Fruit fly (Drosophila melanogaster) whole organism, embryonic: ENCODE data around the gene CG4577.

Experiments
- Adf1 ChIP-seq: fragments of 200-800 bp; sonication (Bioruptor generic); IDR thresholded peaks from 2 replicates; pipeline ENCODE4 v1.3.6; 2022; ENCODE audit warnings: missing biosample characterization, missing genetic modification characterization
- Awh ChIP-seq: fragments of 200-800 bp; sonication (Bioruptor generic); IDR thresholded peaks from 2 replicates; pipeline ENCODE4, ENCODE4 v1.3.6; 2022; ENCODE audit warnings: missing biosample characterization, missing genetic modification characterization
- Blimp-1 ChIP-seq: fragments of 200-800 bp; sonication (Bioruptor generic); optimal IDR thresholded peaks from 3 replicates; lab custom pipeline; 2018; ENCODE audit warnings: missing biosample characterization, missing genetic modification characterization, mild to moderate bottlenecking, moderate library complexity, missing genetic modification reagents
- CG10543 ChIP-seq: fragments of 200-800 bp; sonication (Bioruptor generic); optimal IDR thresholded peaks from 3 replicates; lab custom pipeline; 2017; ENCODE audit warnings: missing biosample characterization, mild to moderate bottlenecking, missing genetic modification characterization, moderate library complexity
- CG11696 ChIP-seq: fragments of 200-800 bp; sonication (Bioruptor generic); IDR thresholded peaks from 2 replicates; pipeline ENCODE4 v1.3.6; 2022; ENCODE audit warnings: missing biosample characterization, missing genetic modification characterization
- CG12155 ChIP-seq: fragments of 200-800 bp; sonication (Bioruptor generic); optimal IDR thresholded peaks from 3 replicates; lab custom pipeline; 2016; ENCODE audit warnings: missing biosample characterization, missing genetic modification characterization
- CG12942 ChIP-seq: fragments of 200-800 bp; sonication (Bioruptor generic); optimal IDR thresholded peaks from 3 replicates; lab custom pipeline; 2016; ENCODE audit warnings: missing biosample characterization, missing genetic modification characterization
- CG13296 ChIP-seq: fragments of 200-800 bp; sonication (Bioruptor generic); optimal IDR thresholded peaks from 3 replicates; lab custom pipeline; 2018; ENCODE audit warnings: missing biosample characterization, mild to moderate bottlenecking, missing genetic modification characterization
- CG13775 ChIP-seq: fragments of 200-800 bp; sonication (Bioruptor generic); optimal IDR thresholded peaks from 3 replicates; lab custom pipeline; 2017; ENCODE audit warnings: missing biosample characterization, mild to moderate bottlenecking, missing genetic modification characterization
- CG13894 ChIP-seq: fragments of 200-800 bp; sonication (Bioruptor generic); optimal IDR thresholded peaks from 3 replicates; lab custom pipeline; 2018; ENCODE audit warnings: missing biosample characterization, mild to moderate bottlenecking, missing genetic modification characterization, moderate library complexity
- CG15601 ChIP-seq: fragments of 200-800 bp; sonication (Bioruptor generic); optimal IDR thresholded peaks from 3 replicates; lab custom pipeline; 2019; ENCODE audit warnings: missing biosample characterization, mild to moderate bottlenecking, missing genetic modification characterization, moderate library complexity
- CG17802 ChIP-seq: fragments of 200-800 bp; sonication (Bioruptor generic); optimal IDR thresholded peaks from 2 replicates; lab custom pipeline; 2018; ENCODE audit warnings: missing biosample characterization, mild to moderate bottlenecking, missing genetic modification characterization, moderate library complexity
- CG18599 ChIP-seq: fragments of 200-800 bp; sonication (Bioruptor generic); optimal IDR thresholded peaks from 3 replicates; lab custom pipeline; 2017; ENCODE audit warnings: missing biosample characterization, missing genetic modification characterization, mild to moderate bottlenecking, moderate library complexity, missing genetic modification reagents
- CG2712 ChIP-seq: fragments of 200-800 bp; optimal IDR thresholded peaks from 3 replicates; lab custom pipeline; 2019; ENCODE audit warnings: missing biosample characterization, mild to moderate bottlenecking, missing genetic modification characterization, moderate library complexity
- CG33213 ChIP-seq: fragments of 200-800 bp; sonication (Bioruptor generic); optimal IDR thresholded peaks from 3 replicates; lab custom pipeline; 2016; ENCODE audit warnings: missing biosample characterization, missing genetic modification characterization
- CG34376 ChIP-seq: fragments of 200-800 bp; sonication (Bioruptor generic); optimal IDR thresholded peaks from 2 replicates; lab custom pipeline; 2018; ENCODE audit warnings: missing biosample characterization, mild to moderate bottlenecking, missing genetic modification characterization
- CG3847 ChIP-seq: fragments of 200-800 bp; sonication (Bioruptor generic); IDR thresholded peaks from 2 replicates; pipeline ENCODE4 v1.3.6; 2022; ENCODE audit warnings: missing biosample characterization, missing genetic modification characterization
- CG42726 ChIP-seq: fragments of 200-800 bp; sonication (Bioruptor generic); IDR thresholded peaks from 2 replicates; pipeline ENCODE4 v1.3.6; 2022; ENCODE audit warnings: missing biosample characterization, missing genetic modification characterization; ENCODE audit not compliant: partially characterized antibody
- CG4730 ChIP-seq: fragments of 200-800 bp; sonication (Bioruptor generic); IDR thresholded peaks from 2 replicates; pipeline ENCODE4 v1.3.6; 2022; ENCODE audit warnings: missing biosample characterization, missing genetic modification characterization
- CG5245 ChIP-seq: fragments of 200-800 bp; sonication (Bioruptor generic); optimal IDR thresholded peaks from 3 replicates; lab custom pipeline; 2016; ENCODE audit warnings: missing biosample characterization, missing genetic modification characterization
- CG6765 ChIP-seq: fragments of 200-800 bp; sonication (Bioruptor generic); optimal IDR thresholded peaks from 3 replicates; lab custom pipeline; 2017; ENCODE audit warnings: missing biosample characterization, mild to moderate bottlenecking, missing genetic modification characterization
- CG9876 ChIP-seq: fragments of 200-800 bp; sonication (Bioruptor generic); optimal IDR thresholded peaks from 2 replicates; lab custom pipeline; 2016; ENCODE audit warnings: missing biosample characterization, missing genetic modification characterization
- D19A ChIP-seq: fragments of 200-800 bp; optimal IDR thresholded peaks from 3 replicates; lab custom pipeline; 2019; ENCODE audit warnings: missing biosample characterization, mild to moderate bottlenecking, missing genetic modification characterization, moderate library complexity
- Dek ChIP-seq: fragments of 200-800 bp; sonication (Bioruptor generic); optimal IDR thresholded peaks from 3 replicates; lab custom pipeline; 2019; ENCODE audit warnings: missing biosample characterization, mild to moderate bottlenecking, missing genetic modification characterization, moderate library complexity
- ERR ChIP-seq: fragments of 200-800 bp; sonication (Bioruptor generic); optimal IDR thresholded peaks from 2 replicates; lab custom pipeline; 2016; ENCODE audit warnings: missing biosample characterization, missing genetic modification characterization
- Ets65A ChIP-seq: fragments of 200-800 bp; sonication (Bioruptor generic); peaks from one replicate; lab custom pipeline; 2016; ENCODE audit warnings: missing biosample characterization, missing genetic modification characterization
- HLHmδ ChIP-seq: fragments of 200-800 bp; sonication (Bioruptor generic); optimal IDR thresholded peaks from 2 replicates; lab custom pipeline; 2018; ENCODE audit warnings: missing biosample characterization, mild to moderate bottlenecking, missing genetic modification characterization, moderate library complexity
- Lpt ChIP-seq: fragments of >200 bp; optimal IDR thresholded peaks from 2 replicates; lab custom pipeline; 2018; ENCODE audit warnings: missing biosample characterization, missing genetic modification characterization
- NC2β ChIP-seq: fragments of 200-800 bp; sonication (Bioruptor generic); optimal IDR thresholded peaks from 2 replicates; lab custom pipeline; 2016; ENCODE audit warnings: missing biosample characterization, missing genetic modification characterization
- Nf-YB ChIP-seq: fragments of 200-800 bp; sonication (Bioruptor generic); optimal IDR thresholded peaks from 3 replicates; lab custom pipeline; 2019; ENCODE audit warnings: missing biosample characterization, mild to moderate bottlenecking, missing genetic modification characterization, moderate library complexity
- PHDP ChIP-seq: fragments of 200-800 bp; sonication (Bioruptor generic); optimal IDR thresholded peaks from 3 replicates; lab custom pipeline; 2018; ENCODE audit warnings: missing biosample characterization, mild to moderate bottlenecking, missing genetic modification characterization, moderate library complexity
- Rx ChIP-seq: fragments of 200-800 bp; sonication (Bioruptor generic); IDR thresholded peaks from 2 replicates; pipeline ENCODE4 v1.3.6; 2022; ENCODE audit warnings: missing biosample characterization, missing genetic modification characterization
- YL-1 ChIP-seq: fragments of 200-800 bp; sonication (Bioruptor generic); optimal IDR thresholded peaks from 3 replicates; lab custom pipeline; 2017; ENCODE audit warnings: missing biosample characterization, mild to moderate bottlenecking, missing genetic modification characterization
- bigmax ChIP-seq: fragments of 200-800 bp; sonication (Bioruptor generic); optimal IDR thresholded peaks from 2 replicates; lab custom pipeline; 2018; ENCODE audit warnings: missing biosample characterization, mild to moderate bottlenecking, missing genetic modification characterization
- chinmo ChIP-seq: fragments of 200-800 bp; sonication (Bioruptor generic); IDR thresholded peaks from 4 replicates; pipeline ENCODE4 v1.3.6; 2022; ENCODE audit warnings: missing biosample characterization, missing genetic modification characterization; ENCODE audit not compliant: partially characterized antibody
- croc ChIP-seq: fragments of 200-800 bp; sonication (Bioruptor generic); conservative IDR thresholded peaks from 3 replicates; pipeline ENCODE4 v1.3.6; 2022; ENCODE audit warnings: missing biosample characterization, missing genetic modification characterization
- dimm ChIP-seq: fragments of 200-800 bp; sonication (Bioruptor generic); IDR thresholded peaks from 2 replicates; pipeline ENCODE4 v1.3.6; 2022; ENCODE audit warnings: missing biosample characterization, missing genetic modification characterization
- dpn ChIP-seq, 2 experiments: fragments of 200-800 bp; sonication (Bioruptor generic); optimal IDR thresholded peaks; 3 replicates each; lab custom pipeline; 2016; ENCODE audit warnings: missing biosample characterization in 2 of 2, missing genetic modification characterization in 2 of 2
- en ChIP-seq: fragments of 200-800 bp; sonication (Bioruptor generic); optimal IDR thresholded peaks from 2 replicates; lab custom pipeline; 2016; ENCODE audit warnings: missing biosample characterization, missing genetic modification characterization
- fru ChIP-seq: fragments of >200 bp; optimal IDR thresholded peaks from 2 replicates; lab custom pipeline; 2017
- gsb-n ChIP-seq: fragments of 200-800 bp; sonication (Bioruptor generic); optimal IDR thresholded peaks from 3 replicates; lab custom pipeline; 2018; ENCODE audit warnings: missing biosample characterization, mild to moderate bottlenecking, missing genetic modification characterization
- kah ChIP-seq: fragments of 200-800 bp; sonication (Bioruptor generic); optimal IDR thresholded peaks from 2 replicates; lab custom pipeline; 2018; ENCODE audit warnings: missing biosample characterization, mild to moderate bottlenecking, missing genetic modification characterization
- nom ChIP-seq: fragments of 200-800 bp; sonication (Bioruptor generic); optimal IDR thresholded peaks from 2 replicates; lab custom pipeline; 2017; ENCODE audit warnings: missing biosample characterization, missing genetic modification characterization, mild to moderate bottlenecking, moderate library complexity, missing genetic modification reagents
- org-1 ChIP-seq: fragments of 200-800 bp; sonication (Bioruptor generic); optimal IDR thresholded peaks from 2 replicates; lab custom pipeline; 2017; ENCODE audit warnings: missing biosample characterization, missing genetic modification characterization
- pita ChIP-seq: fragments of 200-800 bp; sonication (Bioruptor generic); optimal IDR thresholded peaks from 2 replicates; lab custom pipeline; 2017; ENCODE audit warnings: missing biosample characterization, mild to moderate bottlenecking, missing genetic modification characterization
- scrt ChIP-seq: fragments of 200-800 bp; sonication (Bioruptor generic); optimal IDR thresholded peaks from 2 replicates; lab custom pipeline; 2018; ENCODE audit warnings: missing biosample characterization, mild to moderate bottlenecking, missing genetic modification characterization, moderate library complexity
- sim ChIP-seq: fragments of 200-800 bp; sonication (Bioruptor generic); IDR thresholded peaks from 2 replicates; pipeline ENCODE4 v1.3.6; 2022; ENCODE audit warnings: missing biosample characterization, missing genetic modification characterization
- slou ChIP-seq: fragments of 200-800 bp; sonication (Bioruptor generic); optimal IDR thresholded peaks from 3 replicates; lab custom pipeline; 2016; ENCODE audit warnings: missing biosample characterization, missing genetic modification characterization
- vnd ChIP-seq: fragments of 200-800 bp; sonication (Bioruptor generic); IDR thresholded peaks from 3 replicates; pipeline ENCODE4 v1.3.6; 2022; ENCODE audit warnings: missing biosample characterization, missing genetic modification characterization; ENCODE audit not compliant: partially characterized antibody
- z ChIP-seq: fragments of 200-800 bp; sonication (Bioruptor generic); IDR thresholded peaks from 3 replicates; pipeline ENCODE4 v1.3.6; 2022; ENCODE audit warnings: missing biosample characterization, missing genetic modification characterization
- zfh2 ChIP-seq: fragments of 200-800 bp; sonication (Bioruptor generic); optimal IDR thresholded peaks from 2 replicates; lab custom pipeline; 2016; ENCODE audit warnings: missing biosample characterization, missing genetic modification characterization

CG4577 gene

DNA sequence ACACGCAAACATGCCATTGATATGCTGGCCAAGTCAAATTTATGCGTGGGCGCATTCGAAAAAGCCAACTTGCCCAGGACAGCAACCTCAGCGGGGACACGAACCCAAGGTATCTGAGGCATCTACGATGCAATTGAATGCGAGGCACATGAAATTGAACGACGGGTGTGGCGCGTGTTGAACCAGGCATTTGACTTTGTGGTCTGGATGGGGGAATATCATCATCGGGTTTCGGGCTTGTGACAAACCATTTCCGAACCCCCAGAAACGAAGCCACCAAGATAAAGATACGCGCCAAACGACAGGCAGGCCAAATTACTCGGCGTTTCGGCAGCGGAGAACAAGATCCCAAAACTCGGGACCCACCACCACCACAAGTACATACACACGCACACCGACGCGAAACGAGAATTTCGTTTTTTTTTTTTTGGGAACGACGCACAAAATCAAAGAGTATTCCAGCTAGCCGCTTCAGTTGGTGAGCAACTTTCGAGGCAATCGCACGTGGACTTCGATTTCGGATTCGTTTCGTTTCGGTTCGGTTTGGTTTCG, 8.3 kb downstream of the CG4577 start, which contains the start of gene MFS3 (continued):
- TF ChIP-seq Adf1 (GFP tag; lab: Robert Waterston, UW) (no peak; the same call in 1 of the 2 replicates), CG5245 (GFP tag; lab: Kevin White, UChicago) (no peak), org-1 (GFP tag; lab: Kevin White, UChicago) (no peak), scrt (GFP tag; lab: Kevin White, UChicago) (peak; percentile 13), CG34376 (GFP tag; lab: Kevin White, UChicago) (peak; percentile 24), croc (GFP tag; lab: Robert Waterston, UW) (no peak), bigmax (no peak), PHDP (peak; percentile 20), zfh2 (no peak), vnd (GFP tag; lab: Robert Waterston, UW) (no peak), nom (GFP tag; lab: Kevin White, UChicago) (peak; percentile 37), chinmo (GFP tag; lab: Robert Waterston, UW) (peak; percentile 95), YL-1 (GFP tag; lab: Kevin White, UChicago) (no peak), CG3847 (no peak), CG10543 (GFP tag; lab: Kevin White, UChicago) (peak; percentile 75), Dek (tag; lab: Kevin White, UChicago) (no peak), Blimp-1 (GFP tag; lab: Kevin White, UChicago) (no peak), CG9876 (GFP tag; lab: Kevin White, UChicago) (no peak), CG6765 (no peak), CG12155 (GFP tag; lab: Kevin White, UChicago) (no peak), CG13296 (GFP tag; lab: Kevin White, UChicago) (no peak)

DNA sequence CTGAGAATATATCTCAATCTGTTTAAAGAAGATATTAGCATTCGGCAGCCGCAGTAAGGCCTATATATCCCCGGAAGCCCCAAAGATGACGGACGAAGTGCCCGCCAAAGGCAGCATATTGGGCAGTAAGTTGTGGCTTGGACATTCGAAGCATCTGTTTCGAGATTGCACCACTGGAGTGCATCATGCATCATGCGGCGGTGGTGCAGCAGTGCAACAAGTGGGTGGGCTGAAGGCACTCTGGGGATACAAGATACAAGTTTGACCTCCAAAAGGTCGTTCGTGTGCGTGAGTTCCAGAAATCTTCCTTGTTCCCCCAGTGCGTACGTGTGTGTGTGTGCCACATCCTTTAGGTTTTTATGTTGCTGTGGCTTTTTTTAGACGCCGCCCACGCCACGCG, 8.8 kb downstream of the CG4577 start:
- TF ChIP-seq Awh (GFP tag; lab: Robert Waterston, UW): no peak
- no peak for TF ChIP-seq sim
- TF ChIP-seq D19A (tag; lab: Kevin White, UChicago): peak; percentile 43
- TF ChIP-seq Rx (GFP tag; lab: Robert Waterston, UW): no peak
- TF ChIP-seq Ets65A (GFP tag; lab: Kevin White, UChicago): peak; percentile 17
- TF ChIP-seq z (GFP tag; lab: Robert Waterston, UW): no peak
- TF ChIP-seq pita (GFP tag; lab: Kevin White, UChicago): no peak
- TF ChIP-seq CG15601: no peak
- TF ChIP-seq slou (GFP tag; lab: Kevin White, UChicago): no peak
- no peak for TF ChIP-seq CG11696 (GFP tag; lab: Robert Waterston, UW)
- no peak for TF ChIP-seq CG13775 (GFP tag; lab: Kevin White, UChicago)
- TF ChIP-seq CG13894: peak; percentile 44
- no peak for TF ChIP-seq CG18599 (GFP tag; lab: Kevin White, UChicago)
- no peak for TF ChIP-seq gsb-n (tag; lab: Kevin White, UChicago)
- no peak for TF ChIP-seq CG4730 (GFP tag; lab: Robert Waterston, UW)
- no peak for TF ChIP-seq dpn (GFP tag; optimal IDR thresholded peaks at IDR 0.05; lab: Kevin White, UChicago)
- TF ChIP-seq Nf-YB (GFP tag; lab: Kevin White, UChicago): no peak
- TF ChIP-seq NC2β (GFP tag; lab: Kevin White, UChicago): no peak
- no peak for TF ChIP-seq CG2712 (tag; lab: Kevin White, UChicago)
- TF ChIP-seq scrt (GFP tag; lab: Kevin White, UChicago): peak; percentile 58
- no peak for TF ChIP-seq CG12942 (GFP tag; lab: Kevin White, UChicago)
- TF ChIP-seq CG33213: no peak
- 0 out of 2 replicates have a peak, but pooled peaks have one; percentile 3 for TF ChIP-seq CG42726 (GFP tag; lab: Robert Waterston, UW)
- TF ChIP-seq kah (GFP tag; lab: Kevin White, UChicago): peak; percentile 75
- TF ChIP-seq fru (lab: Kevin White, UChicago): no peak
- TF ChIP-seq HLHmδ (GFP tag; lab: Kevin White, UChicago): no peak
- TF ChIP-seq Lpt: no peak
- TF ChIP-seq en (GFP tag; lab: Kevin White, UChicago): no peak
- TF ChIP-seq CG5245 (GFP tag; lab: Kevin White, UChicago): no peak
- peak; percentile 87 for TF ChIP-seq ERR (GFP tag; lab: Kevin White, UChicago)
- no peak for TF ChIP-seq dimm
- no peak for TF ChIP-seq CG17802 (tag; lab: Kevin White, UChicago)
